Fruit fly (Drosophila melanogaster) whole organism, prepupa: Measurements from ENCODE around the gene CG43336.

Source experiments
- CG11294 ChIP-seq: fragments of 200-800 bp; sonication (Bioruptor generic); IDR thresholded peaks from 2 replicates; pipeline ENCODE4 v1.3.6; 2022; ENCODE audit warnings: missing biosample characterization, missing genetic modification characterization
- CG16779 ChIP-seq: fragments of 200-800 bp; sonication (Bioruptor generic); optimal IDR thresholded peaks from 3 replicates; lab custom pipeline; 2017; ENCODE audit warnings: missing biosample characterization, mild to moderate bottlenecking, missing genetic modification characterization
- CG6163 ChIP-seq: fragments of 200-800 bp; sonication (Bioruptor generic); IDR thresholded peaks from 3 replicates; pipeline ENCODE4 v1.3.6; 2022; ENCODE audit warnings: missing biosample characterization, missing genetic modification characterization
- CG6276 ChIP-seq: fragments of 200-800 bp; sonication (Bioruptor generic); optimal IDR thresholded peaks from 2 replicates; lab custom pipeline; 2017; ENCODE audit warnings: missing biosample characterization, mild to moderate bottlenecking, missing genetic modification characterization
- CG8632 ChIP-seq: fragments of 200-800 bp; sonication (Bioruptor generic); optimal IDR thresholded peaks from 3 replicates; lab custom pipeline; 2016; ENCODE audit warnings: missing biosample characterization, missing genetic modification characterization
- pdm3 ChIP-seq: fragments of 200-800 bp; sonication (Bioruptor generic); optimal IDR thresholded peaks from 3 replicates; lab custom pipeline; 2016; ENCODE audit warnings: missing biosample characterization, missing genetic modification characterization

- TF ChIP-seq CG6163 (GFP tag; lab: Robert Waterston, UW), result no peak
- no peak for TF ChIP-seq CG6276 (GFP tag; lab: Kevin White, UChicago)
- TF ChIP-seq CG16779 (tag; lab: Kevin White, UChicago), result no peak
- TF ChIP-seq pdm3 (GFP tag; lab: Kevin White, UChicago), result no peak
- TF ChIP-seq CG8632 (GFP tag; lab: Kevin White, UChicago), result no peak
- no peak for TF ChIP-seq CG11294 (GFP tag; lab: Robert Waterston, UW)
Observed at dm6 chr3R:15635168-15635567, 1.8 kb upstream of the CG43336 start, which contains the start of gene CG43335.
